Worm (Caenorhabditis elegans) whole organism, L3 larva: ENCODE data around the gene ZK228.1.

Experiments used
- R02D3.7 ChIP-seq: fragments of 150-350 bp; optimal IDR thresholded peaks from 2 replicates; lab custom pipeline; 2014; ENCODE audit warnings: missing biosample characterization, missing genetic modification characterization
- ZK546.5 ChIP-seq: sonication (generic microtip); optimal IDR thresholded peaks from 2 replicates; lab custom pipeline; 2017; ENCODE audit warnings: missing biosample characterization, missing genetic modification characterization
- aly-2 ChIP-seq: fragments of 150-350 bp; optimal IDR thresholded peaks from 2 replicates; lab custom pipeline; 2014; ENCODE audit warnings: missing biosample characterization, missing genetic modification characterization
- ama-1 ChIP-seq: fragments of 150-350 bp; optimal IDR thresholded peaks from 2 replicates; lab custom pipeline; 2018
- ceh-16 ChIP-seq: sonication (generic microtip); optimal IDR thresholded peaks from 2 replicates; lab custom pipeline; 2017; ENCODE audit warnings: missing biosample characterization, missing genetic modification characterization
- ceh-28 ChIP-seq: fragments of 150-350 bp; optimal IDR thresholded peaks from 2 replicates; lab custom pipeline; 2014; ENCODE audit warnings: missing biosample characterization, missing genetic modification reagents, missing genetic modification characterization
- daf-12 ChIP-seq: fragments of 150-350 bp; optimal IDR thresholded peaks from 2 replicates; lab custom pipeline; 2014; ENCODE audit warnings: missing biosample characterization, missing genetic modification reagents, missing genetic modification characterization
- egl-27 ChIP-seq: sonication (generic microtip); optimal IDR thresholded peaks from 4 replicates; lab custom pipeline; 2017; ENCODE audit warnings: missing biosample characterization, missing genetic modification reagents, missing genetic modification characterization
- egl-5 ChIP-seq: fragments of 150-350 bp; optimal IDR thresholded peaks from 2 replicates; lab custom pipeline; 2017; ENCODE audit warnings: missing biosample characterization, missing genetic modification reagents, missing genetic modification characterization, inconsistent platforms
- elt-1 ChIP-seq: fragments of 150-350 bp; optimal IDR thresholded peaks from 2 replicates; lab custom pipeline; 2014; ENCODE audit warnings: missing biosample characterization, missing genetic modification characterization
- elt-2 ChIP-seq: sonication (generic microtip); optimal IDR thresholded peaks from 2 replicates; lab custom pipeline; 2016; ENCODE audit warnings: missing genetic modification reagents, mild to moderate bottlenecking, missing genetic modification characterization, missing compliant biosample characterization
- elt-3 ChIP-seq, 3 experiments: fragments of 150-350 bp in 1 of 3; sonication (generic microtip) in 2 of 3; optimal IDR thresholded peaks; 2 replicates in 2 of 3; 4 replicates in 1 of 3; lab custom pipeline; 2014 to 2017; ENCODE audit warnings: missing biosample characterization in 3 of 3, missing genetic modification characterization in 3 of 3
- eor-1 ChIP-seq, 2 experiments: fragments of 150-350 bp; optimal IDR thresholded peaks; 2 replicates each; lab custom pipeline; 2014 to 2018; ENCODE audit warnings: missing biosample characterization in 2 of 2, missing genetic modification characterization in 2 of 2
- fkh-10 ChIP-seq: sonication (generic microtip); optimal IDR thresholded peaks from 2 replicates; lab custom pipeline; 2017; ENCODE audit warnings: missing biosample characterization, missing genetic modification reagents, missing genetic modification characterization
- fkh-2 ChIP-seq: fragments of 150-350 bp; optimal IDR thresholded peaks from 2 replicates; lab custom pipeline; 2014; ENCODE audit warnings: missing biosample characterization, missing genetic modification reagents, missing genetic modification characterization
- fos-1 ChIP-seq: fragments of 150-350 bp; optimal IDR thresholded peaks from 2 replicates; lab custom pipeline; 2014; ENCODE audit warnings: missing biosample characterization, missing genetic modification characterization
- hmg-11 ChIP-seq: sonication (generic microtip); optimal IDR thresholded peaks from 2 replicates; lab custom pipeline; 2016; ENCODE audit warnings: missing genetic modification characterization, missing compliant biosample characterization
- jun-1 ChIP-seq: fragments of 150-350 bp; optimal IDR thresholded peaks from 2 replicates; lab custom pipeline; 2014; ENCODE audit warnings: missing biosample characterization, missing genetic modification reagents, missing genetic modification characterization
- lin-15B ChIP-seq: fragments of 150-350 bp; optimal IDR thresholded peaks from 2 replicates; lab custom pipeline; 2014; ENCODE audit warnings: missing biosample characterization, missing genetic modification characterization
- lin-39 ChIP-seq: fragments of 150-350 bp; optimal IDR thresholded peaks from 2 replicates; lab custom pipeline; 2018; ENCODE audit warnings: missing biosample characterization, missing genetic modification reagents, missing genetic modification characterization
- lsy-12 ChIP-seq: sonication (generic microtip); optimal IDR thresholded peaks from 2 replicates; lab custom pipeline; 2016; ENCODE audit warnings: mild to moderate bottlenecking, missing genetic modification characterization, missing compliant biosample characterization
- nfya-1 ChIP-seq: sonication (generic microtip); optimal IDR thresholded peaks from 2 replicates; lab custom pipeline; 2017; ENCODE audit warnings: missing genetic modification characterization, mild to moderate bottlenecking, missing compliant biosample characterization, antibody characterized with exemption, moderate library complexity; ENCODE audit not compliant: insufficient read depth
- nhr-11 ChIP-seq: fragments of 150-350 bp; optimal IDR thresholded peaks from 2 replicates; lab custom pipeline; 2014; ENCODE audit warnings: missing biosample characterization, missing genetic modification characterization
- nhr-12 ChIP-seq: fragments of 150-350 bp; optimal IDR thresholded peaks from 2 replicates; lab custom pipeline; 2014; ENCODE audit warnings: missing biosample characterization, missing genetic modification characterization
- nhr-237 ChIP-seq: fragments of 150-350 bp; optimal IDR thresholded peaks from 2 replicates; lab custom pipeline; 2014; ENCODE audit warnings: missing biosample characterization, missing genetic modification characterization
- nhr-25 ChIP-seq: sonication (generic microtip); optimal IDR thresholded peaks from 2 replicates; lab custom pipeline; 2017; ENCODE audit warnings: missing biosample characterization, missing genetic modification characterization
- nhr-28 ChIP-seq: fragments of 150-350 bp; optimal IDR thresholded peaks from 2 replicates; lab custom pipeline; 2014; ENCODE audit warnings: missing biosample characterization, missing genetic modification characterization
- nhr-43 ChIP-seq: sonication (generic microtip); optimal IDR thresholded peaks from 2 replicates; lab custom pipeline; 2016; ENCODE audit warnings: mild to moderate bottlenecking, missing genetic modification characterization, missing compliant biosample characterization; ENCODE audit not compliant: poor library complexity, severe bottlenecking
- nhr-67 ChIP-seq: fragments of 150-350 bp; optimal IDR thresholded peaks from 2 replicates; lab custom pipeline; 2014; ENCODE audit warnings: missing biosample characterization, missing genetic modification characterization
- nhr-77 ChIP-seq: fragments of 150-350 bp; optimal IDR thresholded peaks from 2 replicates; lab custom pipeline; 2014; ENCODE audit warnings: missing biosample characterization, missing genetic modification characterization
- pha-4 ChIP-seq: fragments of 150-350 bp; optimal IDR thresholded peaks from 2 replicates; lab custom pipeline; 2014; ENCODE audit warnings: missing biosample characterization, missing genetic modification reagents, missing genetic modification characterization
- pqm-1 ChIP-seq: fragments of 150-350 bp; optimal IDR thresholded peaks from 2 replicates; lab custom pipeline; 2017; ENCODE audit warnings: missing biosample characterization, missing genetic modification characterization, inconsistent platforms
- sea-2 ChIP-seq: fragments of 150-350 bp; sonication (generic microtip); optimal IDR thresholded peaks from 4 replicates; lab custom pipeline; 2014; ENCODE audit warnings: missing biosample characterization, missing genetic modification reagents, missing genetic modification characterization
- skn-1 ChIP-seq: fragments of 150-350 bp; optimal IDR thresholded peaks from 2 replicates; lab custom pipeline; 2014; ENCODE audit warnings: missing biosample characterization, missing genetic modification characterization
- snpc-4 ChIP-seq: fragments of 150-350 bp; optimal IDR thresholded peaks from 2 replicates; lab custom pipeline; 2014; ENCODE audit warnings: missing biosample characterization, missing genetic modification characterization
- unc-39 ChIP-seq: sonication (generic microtip); optimal IDR thresholded peaks from 4 replicates; lab custom pipeline; 2017; ENCODE audit warnings: missing biosample characterization, missing genetic modification characterization
- unc-62 ChIP-seq: fragments of 150-350 bp; sonication (generic microtip); optimal IDR thresholded peaks from 4 replicates; lab custom pipeline; 2014; ENCODE audit warnings: missing biosample characterization, missing genetic modification reagents, missing genetic modification characterization
- zag-1 ChIP-seq: fragments of 150-350 bp; optimal IDR thresholded peaks from 2 replicates; lab custom pipeline; 2014; ENCODE audit warnings: missing biosample characterization, missing genetic modification characterization
- ztf-11 ChIP-seq: fragments of 150-350 bp; optimal IDR thresholded peaks from 2 replicates; lab custom pipeline; 2014; ENCODE audit warnings: missing biosample characterization, missing genetic modification characterization
- ztf-4 ChIP-seq: fragments of 150-350 bp; optimal IDR thresholded peaks from 2 replicates; lab custom pipeline; 2014; ENCODE audit warnings: missing biosample characterization, missing genetic modification characterization

ZK228.1 gene

ce11 chrV:18474223-18474622, 30.0 kb downstream of the ZK228.1 start, which contains the start of gene srh-181:
Gene srh-181 (plus strand): TSS chrV:18474523.
- TF ChIP-seq fkh-10 (GFP tag; lab: Kevin White, UChicago) (no peak), lin-15B (tag; lab: Kevin White, UChicago) (no peak), aly-2 (tag; lab: Kevin White, UChicago) (no peak), nfya-1 (no peak), ZK546.5 (no peak), zag-1 (no peak), ceh-16 (tag; lab: Kevin White, UChicago) (no peak), nhr-25 (tag; lab: Kevin White, UChicago) (no peak), elt-2 (tag; lab: Kevin White, UChicago) (no peak), nhr-12 (tag; lab: Kevin White, UChicago) (no peak), unc-62 (no peak)

DNA sequence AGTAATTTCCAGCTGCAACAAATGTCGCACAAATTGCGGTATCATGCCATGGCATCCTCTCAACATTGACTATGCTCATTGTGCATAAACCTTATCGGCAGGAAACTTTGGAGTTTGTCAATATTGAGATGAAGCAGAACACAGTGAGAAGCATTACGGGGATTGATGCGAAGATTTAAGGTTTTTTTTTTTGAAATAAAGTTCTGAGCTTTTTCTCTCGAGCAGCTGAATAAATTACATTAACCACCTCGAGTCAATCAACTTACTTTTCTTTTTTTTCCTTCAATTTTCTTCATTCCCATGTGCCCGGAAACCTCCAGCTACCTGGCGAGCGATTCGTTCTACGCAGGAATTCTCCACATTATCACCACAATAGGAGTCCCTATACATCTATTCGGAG, 31.9 kb downstream of the ZK228.1 start, which contains the start of gene srh-179:
Gene srh-179, plus strand, starts transcription at position 301 of the 400 bp plus-strand sequence.
- TF ChIP-seq lin-15B (tag; lab: Kevin White, UChicago) (no peak), aly-2 (tag; lab: Kevin White, UChicago) (no peak), nhr-43 (no peak), nhr-237 (tag; lab: Kevin White, UChicago) (no peak), fkh-2 (no peak), egl-27 (tag; lab: Kevin White, UChicago) (no peak), skn-1 (tag; lab: Kevin White, UChicago) (no peak), nhr-77 (tag; lab: Kevin White, UChicago) (no peak), elt-3 (tag; optimal IDR thresholded peaks at IDR 0.05; lab: Kevin White, UChicago) (no peak), pha-4 (tag; lab: Kevin White, UChicago) (no peak), ztf-11 (tag; lab: Kevin White, UChicago) (no peak)

DNA sequence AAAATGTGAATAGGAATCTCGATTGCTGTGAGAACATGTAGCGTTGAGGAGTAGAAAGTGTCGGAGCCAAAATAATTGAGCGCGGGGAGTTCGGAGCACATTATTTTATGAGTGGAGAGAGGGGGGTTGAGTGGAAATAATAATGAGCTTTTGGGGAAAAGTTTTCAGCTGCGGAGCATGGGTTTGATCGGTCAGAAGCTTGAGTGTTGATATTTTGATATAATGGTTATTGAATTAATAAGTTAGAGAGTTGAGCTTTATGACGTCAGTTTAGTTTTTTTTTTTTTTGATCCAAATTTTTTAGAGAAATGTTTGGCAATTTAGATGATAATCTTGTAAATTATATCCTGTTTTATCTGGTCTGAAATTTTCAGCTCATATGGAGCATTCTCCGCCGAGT, 36.0 kb downstream of the ZK228.1 start, which contains the start of gene srh-178:
Gene srh-178, minus strand, starts transcription at position 101 of the 400 bp plus-strand sequence.
- no peak for TF ChIP-seq nhr-12 (tag; lab: Kevin White, UChicago)
- TF ChIP-seq ceh-28 (tag; lab: Kevin White, UChicago): no peak
- no peak for TF ChIP-seq R02D3.7 (tag; lab: Kevin White, UChicago)
- no peak for TF ChIP-seq lsy-12 (tag; lab: Kevin White, UChicago)
- TF ChIP-seq, all 47 proteins: peak for 0

ce11 chrV:18487158-18487557, 42.9 kb downstream of the ZK228.1 start, which contains the start of gene Y51A2D.18:
Gene Y51A2D.18 (minus strand): TSS chrV:18487258.
- no peak for TF ChIP-seq fkh-10 (GFP tag; lab: Kevin White, UChicago)
- TF ChIP-seq hmg-11 (tag; lab: Kevin White, UChicago): no peak
- no peak for TF ChIP-seq jun-1
- TF ChIP-seq nfya-1: no peak
- TF ChIP-seq pqm-1: no peak
- TF ChIP-seq elt-3 (tag; optimal IDR thresholded peaks at IDR 0.05; lab: Kevin White, UChicago): no peak
- TF ChIP-seq skn-1 (tag; lab: Kevin White, UChicago): no peak
- no peak for TF ChIP-seq fos-1 (tag; lab: Kevin White, UChicago)
- TF ChIP-seq ZK546.5: no peak
- TF ChIP-seq ztf-11 (tag; lab: Kevin White, UChicago): no peak
- no peak for TF ChIP-seq nhr-43
- TF ChIP-seq lin-15B (tag; lab: Kevin White, UChicago): no peak
- TF ChIP-seq nhr-77 (tag; lab: Kevin White, UChicago): no peak
- TF ChIP-seq nhr-28 (tag; lab: Kevin White, UChicago): no peak
- no peak for TF ChIP-seq unc-62
- TF ChIP-seq unc-39 (tag; lab: Kevin White, UChicago): no peak
- TF ChIP-seq sea-2: no peak
- no peak for TF ChIP-seq daf-12 (tag; lab: Kevin White, UChicago)
- no peak for TF ChIP-seq ama-1 (lab: Kevin White, UChicago)
- TF ChIP-seq, all 47 proteins: peak for 0

DNA sequence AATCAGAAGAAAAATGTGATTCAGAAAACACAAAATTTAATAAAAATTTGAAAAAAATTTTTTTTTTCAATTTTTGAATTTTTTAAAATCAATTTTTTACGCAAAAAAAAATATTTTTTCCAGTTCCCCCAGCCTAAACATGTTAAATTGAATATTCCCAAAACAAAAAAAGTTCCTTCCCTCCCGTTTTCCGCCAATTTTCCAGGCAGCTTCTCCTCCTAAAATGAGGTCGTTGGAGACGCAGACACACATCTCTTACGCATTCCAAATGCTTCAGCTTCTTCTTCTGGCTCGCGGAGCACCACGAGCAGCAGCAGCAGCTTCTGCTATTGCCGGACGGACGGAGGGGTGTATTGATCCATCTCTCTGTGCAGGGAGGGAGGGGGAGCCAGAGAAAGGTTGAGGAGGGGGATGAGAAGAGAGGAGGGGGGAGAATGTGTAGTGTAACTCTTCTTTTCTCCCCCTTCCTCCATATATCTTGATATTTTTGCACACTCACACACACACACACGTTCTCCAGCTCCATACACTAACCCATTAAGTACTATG, 46.1 kb downstream of the ZK228.1 start:
- TF ChIP-seq elt-1: peak; percentile 36
- peak; percentile 73 for TF ChIP-seq nfya-1
- no peak for TF ChIP-seq eor-1 (tag; optimal IDR thresholded peaks at IDR 0.05; lab: Kevin White, UChicago)
- TF ChIP-seq aly-2 (tag; lab: Kevin White, UChicago): no peak
- no peak for TF ChIP-seq egl-5 (tag; lab: Kevin White, UChicago)
- no peak for TF ChIP-seq nhr-11
- TF ChIP-seq ztf-4 (tag; lab: Kevin White, UChicago): no peak
- peak; percentile 65 for TF ChIP-seq hmg-11 (tag; lab: Kevin White, UChicago)
- no peak for TF ChIP-seq pqm-1
- no peak for TF ChIP-seq ztf-11 (tag; lab: Kevin White, UChicago)
- TF ChIP-seq pha-4 (tag; lab: Kevin White, UChicago): no peak
- peak; percentile 31 for TF ChIP-seq snpc-4 (tag; lab: Kevin White, UChicago)
- TF ChIP-seq nhr-25 (tag; lab: Kevin White, UChicago): no peak
- no peak for TF ChIP-seq ceh-28 (tag; lab: Kevin White, UChicago)
- peak; percentile 78 for TF ChIP-seq lin-39 (tag; lab: Kevin White, UChicago)
- peak; percentile 33 for TF ChIP-seq lin-15B (tag; lab: Kevin White, UChicago)
- TF ChIP-seq fkh-10 (GFP tag; lab: Kevin White, UChicago): peak; percentile 51
- TF ChIP-seq R02D3.7 (tag; lab: Kevin White, UChicago): no peak
- TF ChIP-seq nhr-67 (tag; lab: Kevin White, UChicago): no peak
- no peak for TF ChIP-seq egl-27 (tag; lab: Kevin White, UChicago)
